Fruit fly (Drosophila melanogaster): ENCODE measurements around the gene Ir10a.

Ir10a gene

DNA sequence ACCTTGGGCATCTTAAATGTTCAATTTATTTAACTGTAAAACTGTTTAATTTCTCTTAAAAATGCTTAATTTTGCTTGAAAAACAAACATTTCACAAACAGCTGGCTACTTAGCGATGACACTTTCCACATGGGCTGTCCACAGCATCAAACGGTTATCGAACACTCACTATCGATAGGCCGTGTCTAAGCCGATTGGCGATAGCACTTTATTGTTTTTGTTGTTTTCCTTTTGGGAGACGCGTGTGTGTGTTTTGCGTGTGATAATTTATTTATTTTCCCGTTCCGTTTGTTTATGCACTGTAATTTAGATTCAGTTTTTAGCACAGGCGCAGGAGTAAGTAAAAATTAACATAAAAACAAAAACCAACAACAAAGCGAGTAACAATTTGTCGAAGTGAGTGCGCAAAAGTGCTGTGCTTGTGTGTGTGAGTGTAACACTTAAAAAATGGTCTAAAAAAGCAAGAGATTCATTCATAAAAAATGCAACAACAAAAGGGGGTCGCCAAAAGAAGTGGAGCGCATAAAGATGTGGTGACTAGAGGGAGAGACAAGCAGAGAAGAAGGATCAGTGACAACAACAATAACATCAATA is 14.3 kb upstream of the Ir10a start, which contains the start of gene Gapvd1 (continued):
- TF ChIP-seq row (GFP tag; IDR thresholded peaks at IDR 0.05) (peak; percentile 48), Blimp-1 (GFP tag; optimal IDR thresholded peaks at IDR 0.05) (no peak), CG14014 (GFP tag; IDR thresholded peaks at IDR 0.05) (no peak), p53 (GFP tag; optimal IDR thresholded peaks at IDR 0.05) (no peak), CG17359 (tag; optimal IDR thresholded peaks at IDR 0.05) (no peak), CG12659 (GFP tag; optimal IDR thresholded peaks at IDR 0.05) (peak; percentile 35), Scr (GFP tag; IDR thresholded peaks at IDR 0.05; ENCODE audit: partially characterized antibody) (peak; percentile 86), CG13624 (GFP tag; optimal IDR thresholded peaks at IDR 0.05) (peak; percentile 36), Bteb2 (GFP tag; optimal IDR thresholded peaks at IDR 0.05) (peak; percentile 21), chn (GFP tag; optimal IDR thresholded peaks at IDR 0.05) (no peak), CG11247 (GFP tag; IDR thresholded peaks at IDR 0.05) (no peak), Med (GFP tag) (peak; percentile 79), grau (tag; optimal IDR thresholded peaks at IDR 0.05) (peak; percentile 9), CG13287 (GFP tag; IDR thresholded peaks at IDR 0.05; ENCODE audit: partially characterized antibody) (peak; percentile 85), shn (GFP tag; optimal IDR thresholded peaks at IDR 0.05) (no peak), h (optimal IDR thresholded peaks at IDR 0.05) (no peak), inv (GFP tag; IDR thresholded peaks at IDR 0.05; ENCODE audit: partially characterized antibody) (peak; percentile 72), CG18011 (GFP tag; optimal IDR thresholded peaks at IDR 0.05) (no peak), CG2889 (GFP tag; IDR thresholded peaks at IDR 0.05) (no peak), CG9609 (GFP tag; optimal IDR thresholded peaks at IDR 0.05) (peak; percentile 13), CG4730 (GFP tag; IDR thresholded peaks at IDR 0.05) (no peak), tna (GFP tag; IDR thresholded peaks at IDR 0.05; ENCODE audit: partially characterized antibody) (peak; percentile 80), ken (GFP tag; IDR thresholded peaks at IDR 0.05) (0 out of 3 replicates have a peak, but pooled peaks have one; percentile 18), exex (tag; optimal IDR thresholded peaks at IDR 0.05) (no peak), en (GFP tag; optimal IDR thresholded peaks at IDR 0.05) (no peak), CG16813 (GFP tag; IDR thresholded peaks at IDR 0.05; ENCODE audit: partially characterized antibody) (peak; percentile 84), CG3838 (GFP tag; optimal IDR thresholded peaks at IDR 0.05) (no peak), bigmax (GFP tag; optimal IDR thresholded peaks at IDR 0.05) (no peak), CG16815 (GFP tag; optimal IDR thresholded peaks at IDR 0.05) (no peak), vnd (GFP tag; IDR thresholded peaks at IDR 0.05; ENCODE audit: partially characterized antibody) (peak; percentile 79), Trl (optimal IDR thresholded peaks at IDR 0.05) (no peak), Trl (GFP tag; optimal IDR thresholded peaks at IDR 0.05) (peak; percentile 20), Dp (GFP tag; optimal IDR thresholded peaks at IDR 0.05) (peak; percentile 28), CG9797 (GFP tag; optimal IDR thresholded peaks at IDR 0.05) (peak; percentile 28), Poxn (GFP tag; IDR thresholded peaks at IDR 0.05) (no peak), esg (GFP tag; conservative IDR thresholded peaks at IDR 0.05) (no peak), MBD-R2 (GFP tag; IDR thresholded peaks at IDR 0.05) (peak; percentile 86), CG11723 (GFP tag; optimal IDR thresholded peaks at IDR 0.05) (no peak), Ets65A (GFP tag) (peak; percentile 43), Dip2 (GFP tag; IDR thresholded peaks at IDR 0.05) (no peak), CG10274 (GFP tag; optimal IDR thresholded peaks at IDR 0.05) (no peak), CG12155 (GFP tag; optimal IDR thresholded peaks at IDR 0.05) (no peak), CG2199 (GFP tag; IDR thresholded peaks at IDR 0.05) (no peak), Fer3 (tag; optimal IDR thresholded peaks at IDR 0.05) (no peak), CG4424 (GFP tag; optimal IDR thresholded peaks at IDR 0.05) (peak; percentile 10), CG18262 (tag; optimal IDR thresholded peaks at IDR 0.05) (no peak), ATbp (GFP tag; optimal IDR thresholded peaks at IDR 0.05) (no peak), caup (GFP tag; optimal IDR thresholded peaks at IDR 0.05; ENCODE audit: severe bottlenecking) (no peak), CG1602 (GFP tag; optimal IDR thresholded peaks at IDR 0.05) (no peak), Fer1 (GFP tag; optimal IDR thresholded peaks at IDR 0.05) (no peak), CG6689 (GFP tag; IDR thresholded peaks at IDR 0.05) (no peak)
